Worm (Caenorhabditis elegans) whole organism, young adult: ENCODE measurements around the gene rfth-1.

Experiments used
- F49E8.2 ChIP-seq: sonication (generic microtip); optimal IDR thresholded peaks from 3 replicates; lab custom pipeline; 2017; ENCODE audit warnings: missing genetic modification characterization, mild to moderate bottlenecking, missing compliant biosample characterization, antibody characterized with exemption, moderate library complexity; ENCODE audit not compliant: insufficient read depth
- T26A5.8 ChIP-seq: sonication (generic microtip); optimal IDR thresholded peaks from 2 replicates; lab custom pipeline; 2016; ENCODE audit warnings: missing genetic modification characterization, missing compliant biosample characterization
- Y56A3A.18 ChIP-seq: fragments of 200-800 bp; sonication (Bioruptor generic); IDR thresholded peaks from 2 replicates; pipeline ENCODE4 v1.3.6; 2022; ENCODE audit warnings: missing genetic modification reagents, missing genetic modification characterization, missing compliant biosample characterization
- attf-3 ChIP-seq: fragments of 200-800 bp; sonication (Bioruptor generic); conservative IDR thresholded peaks from 2 replicates; pipeline ENCODE4 v1.3.6; 2022; ENCODE audit warnings: missing genetic modification reagents, missing genetic modification characterization, missing compliant biosample characterization
- madf-6 ChIP-seq: fragments of 200-800 bp; sonication (Bioruptor generic); IDR thresholded peaks from 2 replicates; pipeline ENCODE4 v1.3.6; 2022; ENCODE audit warnings: missing genetic modification reagents, missing genetic modification characterization, missing compliant biosample characterization
- nhr-27 ChIP-seq: fragments of 200-800 bp; sonication (Bioruptor generic); optimal IDR thresholded peaks from 2 replicates; lab custom pipeline; 2018; ENCODE audit warnings: mild to moderate bottlenecking, missing genetic modification characterization, moderate library complexity, missing compliant biosample characterization
- sdz-38 ChIP-seq: sonication (generic microtip); optimal IDR thresholded peaks from 2 replicates; lab custom pipeline; 2016; ENCODE audit warnings: missing genotype, missing genetic modification characterization, missing compliant biosample characterization
- snpc-4 ChIP-seq, 5 experiments: fragments of 150-350 bp in 1 of 5; sonication (generic microtip) in 4 of 5; optimal IDR thresholded peaks; 2 replicates each; lab custom pipeline; 2014 to 2018; ENCODE audit warnings: missing genetic modification characterization in 5 of 5, missing biosample characterization in 3 of 5, antibody characterized with exemption in 2 of 5, mild to moderate bottlenecking in 2 of 5, missing compliant biosample characterization in 2 of 5, missing genotype in 2 of 5, moderate library complexity in 2 of 5, missing genetic modification reagents in 1 of 5
- unc-62 ChIP-seq: fragments of 150-350 bp; optimal IDR thresholded peaks from 2 replicates; lab custom pipeline; 2014; ENCODE audit warnings: missing biosample characterization, missing genetic modification reagents, missing genetic modification characterization

DNA sequence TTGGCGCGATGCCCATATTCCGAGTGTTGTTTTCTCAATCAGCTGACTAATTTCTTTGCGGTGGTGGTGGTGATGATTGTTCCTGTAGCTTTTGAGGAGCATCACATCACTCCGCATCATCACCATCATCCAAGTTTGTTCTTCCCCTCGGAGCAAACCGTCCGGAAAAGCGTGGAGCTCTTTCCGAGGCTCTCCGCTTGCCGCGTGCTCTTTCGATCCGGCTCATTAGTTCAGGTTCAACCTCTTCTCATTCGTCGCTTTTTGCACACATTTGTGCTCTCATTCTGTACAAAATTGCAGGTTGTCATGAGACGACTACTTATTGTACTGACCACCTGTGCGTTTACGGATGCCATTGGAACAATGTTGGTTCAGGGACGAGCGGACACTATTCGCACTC is 45.9 kb downstream of the rfth-1 start, which contains the start of gene M01H9.5:
- no peak for TF ChIP-seq sdz-38 (tag; lab: Kevin White, UChicago)
- TF ChIP-seq T26A5.8, result no peak
- TF ChIP-seq snpc-4 (GFP tag; optimal IDR thresholded peaks at IDR 0.05; lab: Kevin White, UChicago), result no peak
- TF ChIP-seq snpc-4 (tag; optimal IDR thresholded peaks at IDR 0.05; lab: Kevin White, UChicago), result no peak
- no peak for TF ChIP-seq Y56A3A.18 (GFP tag; lab: Robert Waterston, UW)
- TF ChIP-seq F49E8.2 (tag; lab: Kevin White, UChicago), result no peak
- TF ChIP-seq unc-62 (GFP tag; lab: Kevin White, UChicago), result no peak
- no peak for TF ChIP-seq nhr-27 (tag; lab: Kevin White, UChicago)
- no peak for TF ChIP-seq attf-3 (GFP tag; lab: Robert Waterston, UW)
- no peak for TF ChIP-seq madf-6 (GFP tag; lab: Robert Waterston, UW)
